Worm (Caenorhabditis elegans): Measurements from ENCODE around the gene C04A11.5.

Gene C04A11.5

DNA sequence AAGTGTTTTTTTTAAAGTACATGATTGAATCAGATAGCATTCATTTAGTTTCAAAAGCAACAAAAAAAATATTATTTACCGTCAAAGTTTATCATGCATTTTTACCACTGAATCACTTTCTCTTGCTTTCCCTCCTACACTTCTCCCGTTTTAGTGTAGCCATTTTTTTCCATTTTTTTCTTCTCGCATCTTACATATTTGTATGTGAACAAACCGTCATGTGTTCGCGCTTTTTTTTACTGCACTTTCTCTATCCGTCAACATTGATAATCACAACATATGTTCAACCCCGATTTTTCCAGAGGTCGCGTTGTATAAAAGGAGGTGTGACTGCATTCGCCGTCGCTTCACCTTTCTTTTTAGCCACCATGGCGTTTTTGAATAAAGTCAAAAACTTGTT, 12.5 kb downstream of the C04A11.5 start, which contains the start of gene gck-4:
gck-4 (plus strand) TSS at position 301 of the 400 bp plus-strand sequence.
- TF ChIP-seq tra-4 (tag; optimal IDR thresholded peaks at IDR 0.05), result no peak
- no peak for TF ChIP-seq ama-1 (optimal IDR thresholded peaks at IDR 0.05)
- TF ChIP-seq ets-7 (tag; optimal IDR thresholded peaks at IDR 0.05), result no peak
- TF ChIP-seq aly-1 (tag; optimal IDR thresholded peaks at IDR 0.05), result no peak
- TF ChIP-seq hmbx-1 (tag; optimal IDR thresholded peaks at IDR 0.05), result no peak
- no peak for TF ChIP-seq hnd-1 (tag; optimal IDR thresholded peaks at IDR 0.05)
- no peak for TF ChIP-seq ceh-36 (tag; optimal IDR thresholded peaks at IDR 0.05)
- TF ChIP-seq scrt-1 (GFP tag; IDR thresholded peaks at IDR 0.05), result no peak
- TF ChIP-seq B0310.2 (tag; optimal IDR thresholded peaks at IDR 0.05), result no peak
- TF ChIP-seq F13C5.2 (tag; optimal IDR thresholded peaks at IDR 0.05), result no peak
- no peak for TF ChIP-seq tbx-37 (GFP tag; conservative IDR thresholded peaks at IDR 0.05)
- no peak for TF ChIP-seq flt-1 (GFP tag; IDR thresholded peaks at IDR 0.05)
- TF ChIP-seq pes-1 (GFP tag; IDR thresholded peaks at IDR 0.05), result no peak

DNA sequence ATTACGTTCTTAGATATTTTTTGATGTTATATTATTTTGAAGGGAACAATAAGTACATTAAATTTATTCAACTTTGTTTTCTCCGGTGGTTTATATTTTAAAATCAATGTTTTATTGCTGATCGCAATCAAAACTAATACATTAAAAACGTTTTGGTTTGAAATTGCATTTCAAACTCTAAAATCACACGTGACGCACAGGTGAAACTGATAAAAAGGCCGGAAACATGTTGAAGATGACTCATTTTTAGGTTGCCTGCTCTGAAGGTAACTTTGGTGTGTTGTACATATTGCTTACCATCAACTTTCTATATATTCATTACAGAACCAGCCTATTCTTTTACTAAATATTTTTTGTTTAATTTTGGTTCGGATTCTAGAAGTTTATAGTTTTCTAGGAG, 21.3 kb downstream of the C04A11.5 start:
- no peak for TF ChIP-seq tbx-11 (GFP tag; IDR thresholded peaks at IDR 0.05)
- TF ChIP-seq ceh-13 (GFP tag; optimal IDR thresholded peaks at IDR 0.05), result no peak
- no peak for TF ChIP-seq hnd-1 (tag; optimal IDR thresholded peaks at IDR 0.05)
- no peak for TF ChIP-seq hmbx-1 (tag; optimal IDR thresholded peaks at IDR 0.05)
- no peak for TF ChIP-seq ceh-36 (tag; optimal IDR thresholded peaks at IDR 0.05)
- TF ChIP-seq flt-1 (GFP tag; IDR thresholded peaks at IDR 0.05), result no peak
- no peak for TF ChIP-seq hmg-4 (GFP tag; optimal IDR thresholded peaks at IDR 0.05)
- no peak for TF ChIP-seq aly-1 (tag; optimal IDR thresholded peaks at IDR 0.05)
- TF ChIP-seq ets-7 (tag; optimal IDR thresholded peaks at IDR 0.05), result no peak
- TF ChIP-seq pes-1 (GFP tag; IDR thresholded peaks at IDR 0.05), result no peak
- no peak for TF ChIP-seq sea-1 (GFP tag; conservative IDR thresholded peaks at IDR 0.05)
- no peak for TF ChIP-seq tra-4 (tag; optimal IDR thresholded peaks at IDR 0.05)
- TF ChIP-seq F13C5.2 (tag; optimal IDR thresholded peaks at IDR 0.05), result no peak
- no peak for TF ChIP-seq ama-1 (optimal IDR thresholded peaks at IDR 0.05)
- TF ChIP-seq tbx-37 (GFP tag; conservative IDR thresholded peaks at IDR 0.05), result no peak
- TF ChIP-seq scrt-1 (GFP tag; IDR thresholded peaks at IDR 0.05), result no peak
- TF ChIP-seq B0310.2 (tag; optimal IDR thresholded peaks at IDR 0.05), result no peak

DNA sequence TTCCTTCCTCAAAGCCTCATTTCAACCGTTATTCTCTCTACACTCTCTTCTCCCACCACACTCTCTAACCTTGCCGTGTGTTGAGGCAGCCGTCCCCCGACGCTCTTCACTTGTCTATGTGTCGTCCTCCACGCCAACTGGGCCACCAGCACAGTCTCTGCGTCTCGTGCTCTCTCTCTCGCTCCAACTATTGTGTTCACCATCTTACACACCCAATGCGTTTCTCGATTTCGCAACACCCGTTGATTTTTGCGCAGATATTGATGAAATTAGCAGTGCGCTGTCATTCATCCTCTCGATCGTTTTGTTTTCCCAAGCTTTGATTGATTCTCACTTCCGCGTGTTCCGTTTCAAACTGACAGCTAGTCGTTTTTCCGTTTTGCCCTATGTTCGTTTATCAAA, 22.7 kb downstream of the C04A11.5 start:
- no peak for TF ChIP-seq hmbx-1 (tag; optimal IDR thresholded peaks at IDR 0.05)
- TF ChIP-seq F13C5.2 (tag; optimal IDR thresholded peaks at IDR 0.05), result peak; percentile 7
- peak; percentile 30 for TF ChIP-seq aly-1 (tag; optimal IDR thresholded peaks at IDR 0.05)
- TF ChIP-seq hnd-1 (tag; optimal IDR thresholded peaks at IDR 0.05), result no peak
- peak; percentile 36 for TF ChIP-seq hmg-4 (GFP tag; optimal IDR thresholded peaks at IDR 0.05)
- TF ChIP-seq ets-7 (tag; optimal IDR thresholded peaks at IDR 0.05), result no peak
- no peak for TF ChIP-seq sea-1 (GFP tag; conservative IDR thresholded peaks at IDR 0.05)

DNA sequence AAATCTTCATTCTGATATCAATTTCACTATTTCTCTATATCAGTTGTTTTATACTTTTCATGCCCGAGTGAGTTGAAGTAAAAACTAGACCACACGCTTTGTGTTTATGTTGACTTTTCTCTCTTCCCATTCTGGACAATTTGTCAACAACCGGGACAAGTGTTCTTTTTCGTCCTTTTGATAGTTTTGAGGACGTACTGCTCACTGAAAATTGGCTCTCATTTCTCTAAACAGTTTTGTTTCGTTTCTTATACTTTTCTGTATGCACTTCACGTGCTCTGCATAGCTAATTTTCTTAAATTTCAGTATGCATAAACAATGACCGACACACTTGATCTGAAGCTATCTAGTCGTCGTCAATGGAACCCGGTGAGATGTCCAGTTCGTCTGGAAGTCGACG, 23.3 kb downstream of the C04A11.5 start, which contains the start of gene adm-2:
adm-2 (plus strand) TSS at position 301 of the 400 bp plus-strand sequence.
- TF ChIP-seq hmbx-1 (tag; optimal IDR thresholded peaks at IDR 0.05) (no peak), B0310.2 (tag; optimal IDR thresholded peaks at IDR 0.05) (no peak), flt-1 (GFP tag; IDR thresholded peaks at IDR 0.05) (no peak), tra-4 (tag; optimal IDR thresholded peaks at IDR 0.05) (no peak), tbx-37 (GFP tag; conservative IDR thresholded peaks at IDR 0.05) (no peak), ets-7 (tag; optimal IDR thresholded peaks at IDR 0.05) (no peak), hnd-1 (tag; optimal IDR thresholded peaks at IDR 0.05) (no peak), ceh-36 (tag; optimal IDR thresholded peaks at IDR 0.05) (no peak), aly-1 (tag; optimal IDR thresholded peaks at IDR 0.05) (no peak)

DNA sequence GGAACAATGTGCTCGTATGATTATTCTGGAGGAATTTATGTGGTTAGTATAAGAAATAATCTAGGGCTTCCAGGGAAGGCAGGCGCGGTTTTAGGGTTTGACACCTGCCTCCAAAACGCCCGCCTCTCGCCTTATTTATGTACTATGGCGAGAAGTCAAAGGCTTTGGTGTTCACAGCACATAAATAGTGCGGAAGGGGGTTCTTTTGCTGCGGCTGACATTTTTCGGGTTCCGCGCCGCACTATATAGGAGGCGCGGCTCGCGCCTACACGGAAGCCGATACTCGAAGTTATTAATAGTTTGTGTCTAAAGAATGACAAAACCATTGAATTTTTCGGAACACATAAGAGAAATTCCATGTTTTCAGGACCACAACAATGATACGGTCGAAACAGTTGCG, 25.9 kb downstream of the C04A11.5 start:
- no peak for TF ChIP-seq ceh-36 (tag; optimal IDR thresholded peaks at IDR 0.05)
- no peak for TF ChIP-seq aly-1 (tag; optimal IDR thresholded peaks at IDR 0.05)
- no peak for TF ChIP-seq tbx-37 (GFP tag; conservative IDR thresholded peaks at IDR 0.05)
- no peak for TF ChIP-seq pes-1 (GFP tag; IDR thresholded peaks at IDR 0.05)
- no peak for TF ChIP-seq flt-1 (GFP tag; IDR thresholded peaks at IDR 0.05)
- no peak for TF ChIP-seq tra-4 (tag; optimal IDR thresholded peaks at IDR 0.05)
- TF ChIP-seq hnd-1 (tag; optimal IDR thresholded peaks at IDR 0.05), result no peak
- TF ChIP-seq scrt-1 (GFP tag; IDR thresholded peaks at IDR 0.05), result no peak
- TF ChIP-seq ceh-13 (GFP tag; optimal IDR thresholded peaks at IDR 0.05), result no peak
- no peak for TF ChIP-seq ets-7 (tag; optimal IDR thresholded peaks at IDR 0.05)
- TF ChIP-seq ama-1 (optimal IDR thresholded peaks at IDR 0.05), result no peak
- no peak for TF ChIP-seq tbx-11 (GFP tag; IDR thresholded peaks at IDR 0.05)

DNA sequence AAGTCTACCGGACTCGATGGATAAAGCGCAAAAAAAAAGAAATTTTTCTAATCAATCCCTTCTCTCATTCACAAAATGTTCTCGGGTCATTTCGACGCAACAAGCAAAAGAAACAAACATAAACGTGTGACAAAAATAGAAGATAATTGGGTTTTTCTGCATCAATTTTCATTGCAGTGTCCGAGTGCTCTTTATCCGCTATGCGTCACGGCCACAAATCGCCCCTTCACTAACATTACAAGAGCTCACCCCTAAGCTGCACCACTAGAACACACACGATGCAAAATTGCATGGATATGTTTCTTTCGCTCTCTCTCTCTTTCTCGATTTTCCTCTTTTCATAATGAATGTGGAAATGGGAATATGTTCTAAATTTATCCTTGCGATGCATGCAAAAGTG, 31.8 kb downstream of the C04A11.5 start:
- TF ChIP-seq F13C5.2 (tag; optimal IDR thresholded peaks at IDR 0.05) (no peak), ets-7 (tag; optimal IDR thresholded peaks at IDR 0.05) (no peak)

DNA sequence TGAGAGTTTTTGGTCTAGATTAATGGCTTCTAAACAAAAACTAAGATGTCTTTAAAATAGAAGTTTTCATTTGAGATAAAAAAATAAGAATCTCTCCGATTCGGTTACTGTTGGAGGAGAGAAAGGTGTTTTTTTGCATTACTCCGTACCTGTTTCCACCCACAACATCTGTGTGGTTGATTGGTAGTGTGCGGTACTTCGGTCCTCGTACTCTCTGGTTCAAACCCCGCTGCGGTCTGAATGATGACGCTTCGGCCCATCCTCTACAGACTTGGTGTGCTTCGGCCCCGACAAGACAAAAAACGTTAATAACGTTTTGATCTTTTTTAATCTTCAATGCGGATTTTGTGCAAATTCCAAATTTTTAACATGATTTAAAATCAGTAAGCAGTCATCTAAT, 33.1 kb downstream of the C04A11.5 start:
- TF ChIP-seq tbx-37 (GFP tag; conservative IDR thresholded peaks at IDR 0.05), result no peak
- peak; percentile 58 for TF ChIP-seq pes-1 (GFP tag; IDR thresholded peaks at IDR 0.05)

DNA sequence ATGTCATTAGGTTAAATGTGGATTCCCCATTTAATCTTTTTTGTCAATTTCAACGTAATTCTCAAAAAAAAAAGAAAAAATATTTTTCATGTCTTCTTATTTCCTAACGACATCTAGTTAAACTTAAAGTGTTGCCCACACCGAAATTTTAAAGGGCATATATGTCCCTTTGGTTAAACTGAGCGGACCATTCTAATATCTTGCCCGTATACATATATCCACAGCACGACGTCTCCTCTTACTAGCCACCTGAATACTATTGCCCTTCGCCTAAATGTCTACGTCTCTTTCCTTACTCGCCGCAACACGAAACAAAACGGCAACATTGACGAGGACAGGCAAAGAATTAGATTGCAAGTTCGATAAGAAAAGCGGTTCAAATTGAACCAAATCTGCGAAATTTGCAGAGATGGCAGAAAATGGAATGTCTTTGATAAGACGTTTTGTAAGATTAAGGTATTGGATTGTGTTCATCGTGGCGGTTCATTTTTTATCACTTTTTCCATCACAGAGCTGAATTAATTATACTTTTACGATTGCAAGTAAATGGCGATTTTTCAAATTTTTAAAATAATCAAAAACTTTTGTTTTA, 36.4 kb downstream of the C04A11.5 start:
- peak; percentile 66; the same call in 1 of the 2 replicates for TF ChIP-seq scrt-1 (GFP tag; IDR thresholded peaks at IDR 0.05)
- TF ChIP-seq aly-1 (tag; optimal IDR thresholded peaks at IDR 0.05), result peak; percentile 58
- TF ChIP-seq tbx-11 (GFP tag; IDR thresholded peaks at IDR 0.05), result 0 out of 2 replicates have a peak, but pooled peaks have one; percentile 27
- TF ChIP-seq hmg-4 (GFP tag; optimal IDR thresholded peaks at IDR 0.05), result peak; percentile 86
- no peak for TF ChIP-seq tra-4 (tag; optimal IDR thresholded peaks at IDR 0.05)
- TF ChIP-seq F13C5.2 (tag; optimal IDR thresholded peaks at IDR 0.05), result peak; percentile 99
- TF ChIP-seq sea-1 (GFP tag; conservative IDR thresholded peaks at IDR 0.05), result 0 out of 2 replicates have a peak, but pooled peaks have one; percentile 50
- no peak for TF ChIP-seq ama-1 (optimal IDR thresholded peaks at IDR 0.05)
- TF ChIP-seq tbx-37 (GFP tag; conservative IDR thresholded peaks at IDR 0.05), result peak; percentile 33; the same call in 1 of the 2 replicates
- TF ChIP-seq ceh-13 (GFP tag; optimal IDR thresholded peaks at IDR 0.05), result no peak
- TF ChIP-seq ets-7 (tag; optimal IDR thresholded peaks at IDR 0.05), result peak; percentile 14
- TF ChIP-seq flt-1 (GFP tag; IDR thresholded peaks at IDR 0.05), result peak; percentile 68
- TF ChIP-seq ceh-36 (tag; optimal IDR thresholded peaks at IDR 0.05), result no peak
- TF ChIP-seq B0310.2 (tag; optimal IDR thresholded peaks at IDR 0.05), result no peak
- TF ChIP-seq pes-1 (GFP tag; IDR thresholded peaks at IDR 0.05), result peak; percentile 57
- no peak for TF ChIP-seq hnd-1 (tag; optimal IDR thresholded peaks at IDR 0.05)
- TF ChIP-seq hmbx-1 (tag; optimal IDR thresholded peaks at IDR 0.05), result no peak
